Worm (Caenorhabditis elegans) whole organism, L4 larva: ENCODE measurements around the gene T08G5.1.
A peak's percentile ranks its signal among the peaks of the same experiment; 100 is the strongest.

Source experiments
- F10B5.3 ChIP-seq: sonication (generic microtip); optimal IDR thresholded peaks from 2 replicates; lab custom pipeline; 2016; ENCODE audit warnings: mild to moderate bottlenecking, missing genetic modification characterization, missing compliant biosample characterization
- F49E8.2 ChIP-seq: sonication (generic microtip); optimal IDR thresholded peaks from 2 replicates; lab custom pipeline; 2016; ENCODE audit warnings: missing compliant biosample characterization, mild to moderate bottlenecking, missing genetic modification characterization, borderline replicate concordance
- R02D3.7 ChIP-seq: fragments of 150-350 bp; sonication (generic microtip); optimal IDR thresholded peaks from 3 replicates; lab custom pipeline; 2014; ENCODE audit warnings: missing biosample characterization, missing genetic modification characterization
- T20F7.1 ChIP-seq: fragments of 200-800 bp; sonication (Bioruptor generic); optimal IDR thresholded peaks from 2 replicates; lab custom pipeline; 2018; ENCODE audit warnings: mild to moderate bottlenecking, missing genetic modification characterization, missing compliant biosample characterization
- T26A8.4 ChIP-seq: fragments of 200-800 bp; sonication (Bioruptor generic); IDR thresholded peaks from 2 replicates; pipeline ENCODE4 v1.3.6; 2022; ENCODE audit warnings: missing genetic modification characterization, missing compliant biosample characterization
- Y5F2A.4 ChIP-seq: fragments of 200-800 bp; sonication (Bioruptor generic); optimal IDR thresholded peaks from 2 replicates; lab custom pipeline; 2018; ENCODE audit warnings: mild to moderate bottlenecking, missing genetic modification characterization, missing compliant biosample characterization
- Y75B8A.6 ChIP-seq: fragments of 200-800 bp; sonication (Bioruptor generic); IDR thresholded peaks from 2 replicates; pipeline ENCODE4 v1.3.6; 2022; ENCODE audit warnings: missing genetic modification reagents, missing genetic modification characterization, missing compliant biosample characterization
- aha-1 ChIP-seq: fragments of 150-350 bp; peaks from one replicate; lab custom pipeline; 2014; ENCODE audit warnings: missing biosample characterization, missing genetic modification characterization
- attf-4 ChIP-seq: sonication (generic microtip); optimal IDR thresholded peaks from 3 replicates; lab custom pipeline; 2017; ENCODE audit warnings: missing biosample characterization, missing genetic modification characterization
- ceh-62 ChIP-seq: sonication (generic microtip); optimal IDR thresholded peaks from 2 replicates; lab custom pipeline; 2017; ENCODE audit warnings: missing biosample characterization, missing genetic modification characterization
- ctbp-1 ChIP-seq: fragments of 200-800 bp; sonication (Bioruptor generic); IDR thresholded peaks from 2 replicates; pipeline ENCODE4 v1.3.6; 2022; ENCODE audit warnings: missing genetic modification reagents, missing genetic modification characterization, missing compliant biosample characterization
- daf-16 ChIP-seq, 3 experiments: sonication (generic microtip); optimal IDR thresholded peaks; 2 replicates each; lab custom pipeline; 2016 to 2017; ENCODE audit warnings: missing genetic modification characterization in 3 of 3, missing genetic modification reagents in 3 of 3, mild to moderate bottlenecking in 2 of 3, missing compliant biosample characterization in 2 of 3, missing biosample characterization in 1 of 3, moderate library complexity in 1 of 3
- dmd-6 ChIP-seq: fragments of 200-800 bp; sonication (Bioruptor generic); IDR thresholded peaks from 2 replicates; pipeline ENCODE4 v1.3.6; 2022; ENCODE audit warnings: missing genetic modification reagents, missing genetic modification characterization, missing compliant biosample characterization
- dmd-8 ChIP-seq: fragments of 200-800 bp; sonication (Bioruptor generic); IDR thresholded peaks from 2 replicates; pipeline ENCODE4 v1.3.6; 2022; ENCODE audit warnings: missing genetic modification characterization, missing compliant biosample characterization
- dmd-9 ChIP-seq: fragments of 200-800 bp; sonication (Bioruptor generic); IDR thresholded peaks from 2 replicates; pipeline ENCODE4 v1.3.6; 2022; ENCODE audit warnings: missing genetic modification reagents, missing genetic modification characterization, missing compliant biosample characterization
- dve-1 ChIP-seq: sonication (generic microtip); optimal IDR thresholded peaks from 2 replicates; lab custom pipeline; 2017; ENCODE audit warnings: antibody characterized with exemption, mild to moderate bottlenecking, missing genetic modification characterization, missing compliant biosample characterization; ENCODE audit not compliant: insufficient read depth
- egl-27 ChIP-seq: sonication (generic microtip); optimal IDR thresholded peaks from 3 replicates; lab custom pipeline; 2017; ENCODE audit warnings: missing biosample characterization, missing genetic modification reagents, missing genetic modification characterization
- fkh-10 ChIP-seq: fragments of 150-350 bp; optimal IDR thresholded peaks from 2 replicates; lab custom pipeline; 2014; ENCODE audit warnings: missing biosample characterization, missing genetic modification reagents, missing genetic modification characterization
- fos-1 ChIP-seq: fragments of 150-350 bp; optimal IDR thresholded peaks from 2 replicates; lab custom pipeline; 2014; ENCODE audit warnings: missing biosample characterization, missing genetic modification characterization
- hlh-30 ChIP-seq: sonication (generic microtip); optimal IDR thresholded peaks from 2 replicates; lab custom pipeline; 2017; ENCODE audit warnings: antibody characterized with exemption, mild to moderate bottlenecking, missing genetic modification characterization, missing compliant biosample characterization; ENCODE audit not compliant: insufficient read depth
- hmg-1.1 ChIP-seq: fragments of 200-800 bp; sonication (Bioruptor generic); IDR thresholded peaks from 2 replicates; pipeline ENCODE4 v1.3.6; 2022; ENCODE audit warnings: missing genetic modification reagents, missing genetic modification characterization, missing compliant biosample characterization
- lin-15B ChIP-seq: fragments of 150-350 bp; sonication (generic microtip); optimal IDR thresholded peaks from 3 replicates; lab custom pipeline; 2014; ENCODE audit warnings: missing biosample characterization, missing genetic modification characterization
- lin-39 ChIP-seq: fragments of 150-350 bp; optimal IDR thresholded peaks from 2 replicates; lab custom pipeline; 2014; ENCODE audit warnings: missing biosample characterization, missing genetic modification reagents, missing genetic modification characterization
- lsy-2 ChIP-seq, 2 experiments: fragments of 150-350 bp in 1 of 2; sonication (generic microtip) in 1 of 2; optimal IDR thresholded peaks; 2 replicates each; lab custom pipeline; 2014 to 2017; ENCODE audit warnings: missing biosample characterization in 2 of 2, missing genetic modification characterization in 2 of 2
- mdl-1 ChIP-seq, 2 experiments: fragments of 150-350 bp in 1 of 2; sonication (generic microtip) in 1 of 2; optimal IDR thresholded peaks; 2 replicates each; lab custom pipeline; 2014 to 2017; ENCODE audit warnings: missing biosample characterization in 2 of 2, missing genetic modification characterization in 2 of 2
- mxl-3 ChIP-seq: fragments of 200-800 bp; sonication (Bioruptor generic); optimal IDR thresholded peaks from 2 replicates; lab custom pipeline; 2018; ENCODE audit warnings: mild to moderate bottlenecking, missing genetic modification characterization, missing compliant biosample characterization
- nhr-111 ChIP-seq: fragments of 200-800 bp; sonication (Bioruptor generic); optimal IDR thresholded peaks from 2 replicates; lab custom pipeline; 2018; ENCODE audit warnings: mild to moderate bottlenecking, missing genetic modification characterization, missing compliant biosample characterization
- nhr-25 ChIP-seq: sonication (generic microtip); optimal IDR thresholded peaks from 2 replicates; lab custom pipeline; 2017; ENCODE audit warnings: missing genetic modification characterization, mild to moderate bottlenecking, missing compliant biosample characterization, antibody characterized with exemption, moderate library complexity, borderline replicate concordance; ENCODE audit not compliant: insufficient read depth
- nhr-28 ChIP-seq: fragments of 150-350 bp; optimal IDR thresholded peaks from 2 replicates; lab custom pipeline; 2014; ENCODE audit warnings: missing biosample characterization, missing genetic modification characterization
- nhr-42 ChIP-seq: fragments of 200-800 bp; sonication (Bioruptor generic); IDR thresholded peaks from 2 replicates; pipeline ENCODE4 v1.3.6; 2022; ENCODE audit warnings: missing genetic modification characterization, missing compliant biosample characterization
- nhr-48 ChIP-seq: sonication (generic microtip); optimal IDR thresholded peaks from 2 replicates; lab custom pipeline; 2016; ENCODE audit warnings: mild to moderate bottlenecking, missing genetic modification characterization, missing compliant biosample characterization
- nhr-76 ChIP-seq: fragments of 150-350 bp; optimal IDR thresholded peaks from 2 replicates; lab custom pipeline; 2014; ENCODE audit warnings: missing biosample characterization, missing genetic modification characterization
- nhr-77 ChIP-seq: fragments of 150-350 bp; optimal IDR thresholded peaks from 2 replicates; lab custom pipeline; 2014; ENCODE audit warnings: missing biosample characterization, missing genetic modification characterization
- pha-4 ChIP-seq, 2 experiments: fragments of 150-350 bp in 1 of 2; fragments of 200-800 bp in 1 of 2; sonication (Bioruptor generic) in 1 of 2; IDR thresholded peaks in 1 of 2; optimal IDR thresholded peaks in 1 of 2; 2 replicates each; pipeline versions ENCODE4 v1.3.6 to Lab custom; 2014 to 2022; ENCODE audit warnings: missing genetic modification characterization in 2 of 2, missing genetic modification reagents in 2 of 2, missing biosample characterization in 1 of 2, missing compliant biosample characterization in 1 of 2
- php-3 ChIP-seq: fragments of 200-800 bp; sonication (Bioruptor generic); IDR thresholded peaks from 2 replicates; pipeline ENCODE4 v1.3.6; 2022; ENCODE audit warnings: missing genetic modification reagents, missing genetic modification characterization, missing compliant biosample characterization
- pqm-1 ChIP-seq: sonication (generic microtip); optimal IDR thresholded peaks from 2 replicates; lab custom pipeline; 2017; ENCODE audit warnings: missing biosample characterization, missing genetic modification characterization
- rbr-2 ChIP-seq: sonication (generic microtip); optimal IDR thresholded peaks from 2 replicates; lab custom pipeline; 2016; ENCODE audit warnings: missing genotype, missing genetic modification characterization, missing compliant biosample characterization
- sdz-12 ChIP-seq: fragments of 200-800 bp; sonication (Bioruptor generic); optimal IDR thresholded peaks from 2 replicates; lab custom pipeline; 2018; ENCODE audit warnings: mild to moderate bottlenecking, missing genetic modification characterization, missing compliant biosample characterization
- set-16 ChIP-seq: fragments of 200-800 bp; sonication (Bioruptor generic); IDR thresholded peaks from 2 replicates; pipeline ENCODE4 v1.3.6; 2022; ENCODE audit warnings: missing genetic modification reagents, missing genetic modification characterization, missing compliant biosample characterization
- skn-1 ChIP-seq: fragments of 150-350 bp; optimal IDR thresholded peaks from 2 replicates; lab custom pipeline; 2014; ENCODE audit warnings: missing biosample characterization, missing genetic modification characterization
- spr-1 ChIP-seq: sonication (generic microtip); optimal IDR thresholded peaks from 2 replicates; lab custom pipeline; 2016; ENCODE audit warnings: mild to moderate bottlenecking, missing genetic modification characterization, missing compliant biosample characterization
- spr-3 ChIP-seq: fragments of 200-800 bp; sonication (Bioruptor generic); optimal IDR thresholded peaks from 2 replicates; lab custom pipeline; 2018; ENCODE audit warnings: mild to moderate bottlenecking, missing genetic modification characterization, missing compliant biosample characterization
- unc-130 ChIP-seq: sonication (generic microtip); optimal IDR thresholded peaks from 2 replicates; lab custom pipeline; 2016; ENCODE audit warnings: missing genetic modification reagents, missing genetic modification characterization, missing compliant biosample characterization
- unc-62 ChIP-seq, 3 experiments: fragments of 150-350 bp in 1 of 3; sonication (generic microtip); optimal IDR thresholded peaks in 2 of 3; peaks in 1 of 3; 1 replicate in 1 of 3; 2 replicates in 2 of 3; lab custom pipeline; 2014 to 2017; ENCODE audit warnings: missing biosample characterization in 3 of 3, missing genetic modification characterization in 3 of 3, missing genetic modification reagents in 3 of 3, missing genotype in 1 of 3
- ztf-7 ChIP-seq: fragments of 150-350 bp; optimal IDR thresholded peaks from 2 replicates; lab custom pipeline; 2014; ENCODE audit warnings: missing biosample characterization, missing genetic modification characterization

T08G5.1 gene

ce11 chrV:14003587-14004156 lies 14.9 kb upstream of the T08G5.1 start (continued):
- TF ChIP-seq Y75B8A.6 (GFP tag; lab: Robert Waterston, UW) (no peak), unc-130 (GFP tag; lab: Kevin White, UChicago) (no peak), spr-1 (no peak)

ce11 chrV:14004342-14004741 lies 14.2 kb upstream of the T08G5.1 start:
- TF ChIP-seq lsy-2 (tag; optimal IDR thresholded peaks at IDR 0.05; lab: Kevin White, UChicago) (peak in 1 of 2 experiments; percentile 37), hlh-30 (peak; percentile 64), F49E8.2 (tag; lab: Kevin White, UChicago) (no peak), nhr-28 (tag; lab: Kevin White, UChicago) (no peak), php-3 (GFP tag; lab: Robert Waterston, UW) (no peak), sdz-12 (GFP tag; lab: Kevin White, UChicago) (no peak), nhr-76 (tag; lab: Kevin White, UChicago) (no peak), pha-4 (GFP tag; IDR thresholded peaks at IDR 0.05; lab: Robert Waterston, UW) (no peak), pha-4 (tag; optimal IDR thresholded peaks at IDR 0.05; lab: Kevin White, UChicago) (no peak), fkh-10 (GFP tag; lab: Kevin White, UChicago) (peak; percentile 28), nhr-48 (no peak)

ce11 chrV:14005812-14006211 lies 12.8 kb upstream of the T08G5.1 start, which contains the start of gene ric-7:
TSS of gene ric-7 (minus strand) at chrV:14005912.
- TF ChIP-seq set-16 (GFP tag; lab: Robert Waterston, UW) (no peak), egl-27 (tag; lab: Kevin White, UChicago) (no peak), dmd-8 (no peak), unc-62 (GFP tag; optimal IDR thresholded peaks at IDR 0.05 in 1 of 2; lab: Kevin White, UChicago) (no peak), unc-62 (tag; optimal IDR thresholded peaks at IDR 0.05; lab: Kevin White, UChicago) (no peak), aha-1 (tag; lab: Kevin White, UChicago) (peak; percentile 88), spr-3 (GFP tag; lab: Kevin White, UChicago) (no peak)

- TF ChIP-seq ctbp-1 (0 out of 2 replicates have a peak, but pooled peaks have one; percentile 40), R02D3.7 (tag; lab: Kevin White, UChicago) (no peak), Y75B8A.6 (GFP tag; lab: Robert Waterston, UW) (no peak), mxl-3 (no peak), nhr-77 (no peak), hmg-1.1 (GFP tag; lab: Robert Waterston, UW) (peak; percentile 56), daf-16 (GFP tag; optimal IDR thresholded peaks at IDR 0.05; lab: Kevin White, UChicago) (no peak), daf-16 (tag; optimal IDR thresholded peaks at IDR 0.05; lab: Kevin White, UChicago) (no peak), T26A8.4 (no peak), dmd-6 (GFP tag; lab: Robert Waterston, UW) (no peak), nhr-25 (tag; lab: Kevin White, UChicago) (no peak), nhr-111 (GFP tag; lab: Kevin White, UChicago) (no peak), lin-15B (tag; lab: Kevin White, UChicago) (no peak), rbr-2 (tag; lab: Kevin White, UChicago) (peak; percentile 51), dve-1 (tag; lab: Kevin White, UChicago) (no peak), attf-4 (tag; lab: Kevin White, UChicago) (no peak), lin-39 (no peak), T20F7.1 (GFP tag; lab: Kevin White, UChicago) (no peak), Y5F2A.4 (GFP tag; lab: Kevin White, UChicago) (no peak), ztf-7 (tag; lab: Kevin White, UChicago) (no peak), mdl-1 (tag; optimal IDR thresholded peaks at IDR 0.05; lab: Kevin White, UChicago) (no peak), fos-1 (tag; lab: Kevin White, UChicago) (no peak), nhr-42 (GFP tag; lab: Robert Waterston, UW) (no peak), F10B5.3 (tag; lab: Kevin White, UChicago) (no peak), dmd-9 (no peak), skn-1 (no peak), pqm-1 (tag; lab: Kevin White, UChicago) (no peak), ceh-62 (tag; lab: Kevin White, UChicago) (no peak)
These were observed 11.7 kb upstream of the T08G5.1 start for ce11 chrV:14006819-14007218.
